Worm (Caenorhabditis elegans): ENCODE results near the gene btb-10.

ce11 chrII:1088527-1089230, 28.1 kb upstream of the btb-10 start:
- TF ChIP-seq klf-2 (GFP tag; conservative IDR thresholded peaks at IDR 0.05) (no peak), ref-1 (GFP tag; conservative IDR thresholded peaks at IDR 0.05) (no peak), T22C8.4 (GFP tag; IDR thresholded peaks at IDR 0.05) (no peak), med-1 (GFP tag; optimal IDR thresholded peaks at IDR 0.05; ENCODE audit: insufficient read depth) (no peak), flt-1 (GFP tag; IDR thresholded peaks at IDR 0.05) (no peak), ztf-29 (GFP tag; IDR thresholded peaks at IDR 0.05) (no peak), cog-1 (tag; optimal IDR thresholded peaks at IDR 0.05) (no peak), ztf-23 (GFP tag; IDR thresholded peaks at IDR 0.05) (no peak), tab-1 (GFP tag; IDR thresholded peaks at IDR 0.05) (no peak)

Measured in whole organism, midembryonic.